Fruit fly (Drosophila melanogaster): ENCODE data around the gene SmE.

SmE gene

DNA sequence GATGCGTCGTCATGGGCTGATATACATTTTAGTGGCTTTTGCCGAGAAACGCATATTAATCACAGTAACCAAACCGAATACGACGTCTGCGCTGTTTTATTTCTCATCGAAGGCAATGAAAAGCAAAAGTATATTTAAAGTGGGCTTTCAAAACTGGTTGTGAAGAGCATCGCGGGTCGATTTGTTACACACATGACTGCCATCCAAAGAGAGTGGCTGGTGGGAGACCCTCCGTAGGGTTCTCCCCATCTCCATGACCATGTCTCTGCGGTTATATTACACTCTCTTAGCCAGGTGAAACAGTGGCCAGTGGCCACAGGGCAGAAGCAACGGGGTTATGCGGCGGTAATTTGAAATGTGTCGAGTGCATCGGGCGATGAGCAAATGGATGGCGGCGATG is 4.8 kb downstream of the SmE start:
- no peak for TF ChIP-seq Hr83 (GFP tag; optimal IDR thresholded peaks at IDR 0.05; ENCODE audit: poor library complexity, severe bottlenecking)
- no peak for TF ChIP-seq Abd-B (GFP tag; optimal IDR thresholded peaks at IDR 0.05)
- no peak for TF ChIP-seq dmrt93B (GFP tag; optimal IDR thresholded peaks at IDR 0.05)
- TF ChIP-seq Hr78 (GFP tag; optimal IDR thresholded peaks at IDR 0.05), result no peak
- peak; percentile 17 for TF ChIP-seq woc (GFP tag; optimal IDR thresholded peaks at IDR 0.05)
- TF ChIP-seq Jra (GFP tag; optimal IDR thresholded peaks at IDR 0.05), result no peak
- no peak for TF ChIP-seq usp (GFP tag; optimal IDR thresholded peaks at IDR 0.05)
- TF ChIP-seq GATAd (GFP tag; optimal IDR thresholded peaks at IDR 0.05), result no peak
- peak; percentile 10 for TF ChIP-seq Vsx2 (GFP tag; optimal IDR thresholded peaks at IDR 0.05; ENCODE audit: partially characterized antibody)
- TF ChIP-seq CG9705 (GFP tag; optimal IDR thresholded peaks at IDR 0.05), result no peak
- no peak for TF ChIP-seq brk (GFP tag; optimal IDR thresholded peaks at IDR 0.05)
- TF ChIP-seq fru (GFP tag; optimal IDR thresholded peaks at IDR 0.05), result peak; percentile 36
- no peak for TF ChIP-seq N (GFP tag; optimal IDR thresholded peaks at IDR 0.05)
- no peak for TF ChIP-seq jim (GFP tag; optimal IDR thresholded peaks at IDR 0.05)
- no peak for TF ChIP-seq Hnf4 (GFP tag; optimal IDR thresholded peaks at IDR 0.05)
- peak; percentile 27 for TF ChIP-seq Dif (GFP tag; optimal IDR thresholded peaks at IDR 0.05; ENCODE audit: partially characterized antibody)
- no peak for TF ChIP-seq CrebA (GFP tag; optimal IDR thresholded peaks at IDR 0.05; ENCODE audit: borderline replicate concordance)
- TF ChIP-seq dl (GFP tag; optimal IDR thresholded peaks at IDR 0.05; ENCODE audit: insufficient read depth in 1 of 2, partially characterized antibody in 2 of 2), result peak; percentile 39 to 54
- no peak for TF ChIP-seq lola (GFP tag; optimal IDR thresholded peaks at IDR 0.05)
- TF ChIP-seq Myc (optimal IDR thresholded peaks at IDR 0.05), result no peak
- no peak for TF ChIP-seq dsf (GFP tag; optimal IDR thresholded peaks at IDR 0.05; ENCODE audit: borderline replicate concordance)

DNA sequence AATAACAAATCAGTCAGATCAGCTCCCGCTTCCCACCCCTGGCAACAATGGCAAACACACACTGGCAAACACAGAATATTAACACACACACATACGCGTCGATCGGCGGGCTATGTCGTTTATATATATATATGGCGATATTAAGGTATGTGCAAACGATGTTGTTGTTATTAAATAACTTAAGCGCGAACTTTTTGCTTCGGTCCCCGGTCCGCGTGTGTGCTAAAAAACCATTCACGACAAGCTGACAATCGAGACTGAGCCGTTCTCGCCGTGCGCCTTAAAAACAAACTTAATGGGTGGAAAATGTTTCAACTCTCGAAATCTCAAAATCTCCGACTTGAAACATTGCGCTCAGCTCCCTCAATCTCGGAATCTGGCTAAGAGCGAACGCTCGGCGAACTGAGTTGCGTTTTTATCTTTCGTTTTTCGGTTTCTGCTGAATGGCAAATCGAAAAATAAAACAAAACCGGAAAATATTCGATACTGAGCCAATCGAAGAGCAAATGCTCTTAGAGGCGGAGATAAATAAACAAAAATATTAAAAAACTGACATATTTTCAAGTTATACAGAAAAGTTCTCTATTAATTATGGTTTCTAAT is 5.9 kb downstream of the SmE start, which contains the start of gene spz3:
TSS of gene spz3 (minus strand) at position 261 of the 603 bp plus-strand sequence.
- TF ChIP-seq tai (GFP tag; optimal IDR thresholded peaks at IDR 0.05), result no peak
- TF ChIP-seq CG32264 (GFP tag; optimal IDR thresholded peaks at IDR 0.05), result no peak
- TF ChIP-seq dl (GFP tag; optimal IDR thresholded peaks at IDR 0.05; ENCODE audit: insufficient read depth in 1 of 2, partially characterized antibody in 2 of 2), result no peak
- TF ChIP-seq CG9705 (GFP tag; optimal IDR thresholded peaks at IDR 0.05), result no peak
- TF ChIP-seq usp (GFP tag; optimal IDR thresholded peaks at IDR 0.05), result no peak
- no peak for TF ChIP-seq GATAd (GFP tag; optimal IDR thresholded peaks at IDR 0.05)
- peak; percentile 50 for TF ChIP-seq CrebA (GFP tag; optimal IDR thresholded peaks at IDR 0.05; ENCODE audit: borderline replicate concordance)
- no peak for TF ChIP-seq Mio (GFP tag; optimal IDR thresholded peaks at IDR 0.05)
- TF ChIP-seq Abd-B (GFP tag; optimal IDR thresholded peaks at IDR 0.05), result no peak
- no peak for TF ChIP-seq br (GFP tag; optimal IDR thresholded peaks at IDR 0.05)
- no peak for TF ChIP-seq foxo (GFP tag; optimal IDR thresholded peaks at IDR 0.05)
- no peak for TF ChIP-seq ey (GFP tag; optimal IDR thresholded peaks at IDR 0.05)
- TF ChIP-seq HLH106 (tag; optimal IDR thresholded peaks at IDR 0.05), result no peak
- TF ChIP-seq sage (GFP tag; optimal IDR thresholded peaks at IDR 0.05), result peak; percentile 13
- TF ChIP-seq woc (GFP tag; optimal IDR thresholded peaks at IDR 0.05), result peak; percentile 2
- TF ChIP-seq N (GFP tag; optimal IDR thresholded peaks at IDR 0.05), result no peak
- no peak for TF ChIP-seq fru (GFP tag; optimal IDR thresholded peaks at IDR 0.05)
- no peak for TF ChIP-seq Dfd (GFP tag; optimal IDR thresholded peaks at IDR 0.05)
- TF ChIP-seq rgr (GFP tag; optimal IDR thresholded peaks at IDR 0.05), result no peak
- TF ChIP-seq sv (GFP tag; optimal IDR thresholded peaks at IDR 0.05), result no peak
- TF ChIP-seq lola (GFP tag; optimal IDR thresholded peaks at IDR 0.05), result no peak
- TF ChIP-seq Myc (optimal IDR thresholded peaks at IDR 0.05), result no peak
- TF ChIP-seq psq (GFP tag; optimal IDR thresholded peaks at IDR 0.05), result no peak
- peak; percentile 8 for TF ChIP-seq Dif (GFP tag; optimal IDR thresholded peaks at IDR 0.05; ENCODE audit: partially characterized antibody)
- TF ChIP-seq Sp1 (GFP tag; optimal IDR thresholded peaks at IDR 0.05), result peak; percentile 74
- TF ChIP-seq jim (GFP tag; optimal IDR thresholded peaks at IDR 0.05), result no peak
- no peak for TF ChIP-seq OdsH (GFP tag; optimal IDR thresholded peaks at IDR 0.05)
- TF ChIP-seq Hr78 (GFP tag; optimal IDR thresholded peaks at IDR 0.05), result no peak
- TF ChIP-seq brk (GFP tag; optimal IDR thresholded peaks at IDR 0.05), result no peak
- no peak for TF ChIP-seq pan (optimal IDR thresholded peaks at IDR 0.05)
- TF ChIP-seq Rel (GFP tag; optimal IDR thresholded peaks at IDR 0.05), result no peak
- peak; percentile 35 for TF ChIP-seq Rel (tag; optimal IDR thresholded peaks at IDR 0.05)
- no peak for TF ChIP-seq Hnf4 (GFP tag; optimal IDR thresholded peaks at IDR 0.05)
- TF ChIP-seq Jra (GFP tag; optimal IDR thresholded peaks at IDR 0.05), result no peak
- no peak for TF ChIP-seq Vsx2 (GFP tag; optimal IDR thresholded peaks at IDR 0.05; ENCODE audit: partially characterized antibody)
- TF ChIP-seq dmrt93B (GFP tag; optimal IDR thresholded peaks at IDR 0.05), result no peak
- TF ChIP-seq dsf (GFP tag; optimal IDR thresholded peaks at IDR 0.05; ENCODE audit: borderline replicate concordance), result no peak
- no peak for TF ChIP-seq Hr83 (GFP tag; optimal IDR thresholded peaks at IDR 0.05; ENCODE audit: poor library complexity, severe bottlenecking)
- TF ChIP-seq h (GFP tag; optimal IDR thresholded peaks at IDR 0.05), result peak; percentile 25

All from whole organism, wandering third instar larva.